Worm (Caenorhabditis elegans): ENCODE results near the gene crt-1.

DNA sequence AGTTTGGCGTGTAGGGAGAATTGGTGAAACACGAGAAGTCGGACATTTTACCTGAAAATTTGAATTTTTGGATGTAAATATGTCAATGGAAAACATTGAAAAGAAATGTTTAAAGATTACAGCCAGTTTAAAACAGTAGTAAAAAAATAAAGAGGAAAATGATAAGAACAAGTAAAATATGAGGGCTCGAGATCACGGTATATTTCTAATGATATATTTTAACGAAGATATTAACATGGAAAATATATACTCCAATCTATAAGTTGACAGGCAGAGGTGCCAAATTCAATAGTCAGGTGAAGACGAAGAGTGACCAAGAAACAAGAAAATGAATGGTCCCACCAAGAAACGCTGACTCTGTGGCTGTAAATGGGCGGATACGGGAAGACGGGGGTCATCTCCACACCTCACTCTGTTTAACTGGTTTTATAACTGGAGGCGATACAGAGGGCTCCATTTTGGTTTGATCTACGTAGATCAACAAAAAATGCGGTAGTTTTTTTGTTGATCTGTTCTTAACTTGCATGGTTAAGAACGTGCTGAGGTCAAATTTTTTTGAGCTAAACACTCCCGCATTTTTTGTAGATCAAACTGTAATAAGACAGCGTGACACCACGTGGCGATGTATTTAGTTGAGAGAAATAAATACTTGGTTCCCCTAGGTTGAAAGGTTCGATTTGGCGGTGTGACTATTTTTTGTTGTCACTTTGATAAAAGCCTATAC, 20.0 kb upstream of the crt-1 start, which contains the start of gene ceh-49:
- no peak for TF ChIP-seq cog-1 (tag; optimal IDR thresholded peaks at IDR 0.05)
- no peak for TF ChIP-seq ztf-29 (GFP tag; IDR thresholded peaks at IDR 0.05)
- TF ChIP-seq flt-1 (GFP tag; IDR thresholded peaks at IDR 0.05) = no peak
- no peak for TF ChIP-seq T22C8.4 (GFP tag; IDR thresholded peaks at IDR 0.05)
- no peak for TF ChIP-seq med-1 (GFP tag; optimal IDR thresholded peaks at IDR 0.05; ENCODE audit: insufficient read depth)
- TF ChIP-seq klf-2 (GFP tag; conservative IDR thresholded peaks at IDR 0.05) = no peak
